Worm (Caenorhabditis elegans) whole organism, late embryonic: ENCODE results near the gene hhat-2.

Source experiments
- ahr-1 ChIP-seq: sonication (generic microtip); optimal IDR thresholded peaks from 2 replicates; lab custom pipeline; 2016; ENCODE audit warnings: missing genetic modification characterization, missing compliant biosample characterization
- ama-1 ChIP-seq: fragments of 150-350 bp; optimal IDR thresholded peaks from 2 replicates; lab custom pipeline; 2014
- ceh-18 ChIP-seq: sonication (generic microtip); optimal IDR thresholded peaks from 2 replicates; lab custom pipeline; 2016; ENCODE audit warnings: missing genetic modification characterization, missing compliant biosample characterization
- ceh-45 ChIP-seq: fragments of 200-800 bp; sonication (Bioruptor generic); IDR thresholded peaks from 2 replicates; pipeline ENCODE4 v1.3.6; 2022; ENCODE audit warnings: missing genetic modification reagents, missing genetic modification characterization, missing compliant biosample characterization
- dve-1 ChIP-seq: sonication (generic microtip); optimal IDR thresholded peaks from 2 replicates; lab custom pipeline; 2017; ENCODE audit warnings: antibody characterized with exemption, mild to moderate bottlenecking, missing genetic modification characterization, missing compliant biosample characterization
- nfya-1 ChIP-seq: sonication (generic microtip); optimal IDR thresholded peaks from 2 replicates; lab custom pipeline; 2017; ENCODE audit warnings: missing genetic modification characterization, mild to moderate bottlenecking, missing compliant biosample characterization, antibody characterized with exemption, moderate library complexity
- nhr-11 ChIP-seq: fragments of 150-350 bp; optimal IDR thresholded peaks from 2 replicates; lab custom pipeline; 2014; ENCODE audit warnings: missing biosample characterization, missing genetic modification characterization
- pqm-1 ChIP-seq: sonication (generic microtip); optimal IDR thresholded peaks from 2 replicates; lab custom pipeline; 2016; ENCODE audit warnings: missing genetic modification characterization, missing compliant biosample characterization
- sdc-2 ChIP-seq: sonication (generic microtip); optimal IDR thresholded peaks from 2 replicates; lab custom pipeline; 2016; ENCODE audit warnings: missing genotype, missing genetic modification characterization, missing compliant biosample characterization
- syd-9 ChIP-seq: sonication (generic microtip); optimal IDR thresholded peaks from 2 replicates; lab custom pipeline; 2016; ENCODE audit warnings: mild to moderate bottlenecking, missing genetic modification characterization, moderate library complexity, missing compliant biosample characterization
- unc-86 ChIP-seq: sonication (generic microtip); optimal IDR thresholded peaks from 2 replicates; lab custom pipeline; 2016; ENCODE audit warnings: missing genetic modification characterization, missing compliant biosample characterization

ce11 chrIV:14825379-14825778 lies 3.5 kb downstream of the hhat-2 start, which contains the start of gene rps-18:
- TF ChIP-seq nfya-1 (tag; lab: Kevin White, UChicago) (no peak), ceh-18 (no peak), nhr-11 (tag; lab: Kevin White, UChicago) (no peak), ahr-1 (tag; lab: Kevin White, UChicago) (no peak), pqm-1 (tag; lab: Kevin White, UChicago) (no peak), ama-1 (lab: Kevin White, UChicago) (no peak), ceh-45 (GFP tag; lab: Robert Waterston, UW) (no peak), unc-86 (tag; lab: Kevin White, UChicago) (no peak), syd-9 (no peak), dve-1 (no peak), sdc-2 (no peak)
